Worm (Caenorhabditis elegans): ENCODE results near the gene mfsd-12.

ce11 chrX:4715107-4715506 is 47.2 kb downstream of the mfsd-12 start, which contains the start of gene rpl-25.1:
- TF ChIP-seq cog-1 (tag; optimal IDR thresholded peaks at IDR 0.05) (no peak), flt-1 (GFP tag; IDR thresholded peaks at IDR 0.05) (no peak), tab-1 (GFP tag; IDR thresholded peaks at IDR 0.05) (0 out of 2 replicates have a peak, but pooled peaks have one; percentile 20), klf-2 (GFP tag; conservative IDR thresholded peaks at IDR 0.05) (no peak), T22C8.4 (GFP tag; IDR thresholded peaks at IDR 0.05) (peak; percentile 39; the same call in 1 of the 2 replicates), ztf-29 (GFP tag; IDR thresholded peaks at IDR 0.05) (no peak), med-1 (GFP tag; optimal IDR thresholded peaks at IDR 0.05; ENCODE audit: insufficient read depth) (no peak)

All from whole organism, midembryonic.